Fruit fly (Drosophila melanogaster): ENCODE results near the gene RpL34a.

Gene RpL34a

dm6 chr3R:26104302-26105140 lies 45.5 kb upstream of the RpL34a start (continued):
- TF ChIP-seq CG17802 (tag; optimal IDR thresholded peaks at IDR 0.05) (no peak), ab (GFP tag; optimal IDR thresholded peaks at IDR 0.05) (no peak), CG14014 (GFP tag; IDR thresholded peaks at IDR 0.05) (peak; percentile 28; the same call in 1 of the 2 replicates), Sox102F (GFP tag; optimal IDR thresholded peaks at IDR 0.05) (peak; percentile 23), CG2202 (tag; optimal IDR thresholded peaks at IDR 0.05) (peak; percentile 26), CG15696 (tag; optimal IDR thresholded peaks at IDR 0.05) (peak; percentile 37), D19A (tag; optimal IDR thresholded peaks at IDR 0.05) (peak; percentile 82), Ets97D (GFP tag; optimal IDR thresholded peaks at IDR 0.05) (peak; percentile 4), Optix (GFP tag; IDR thresholded peaks at IDR 0.05) (no peak), CG12071 (GFP tag; optimal IDR thresholded peaks at IDR 0.05) (no peak), phol (tag; optimal IDR thresholded peaks at IDR 0.05) (peak; percentile 0), da (GFP tag; optimal IDR thresholded peaks at IDR 0.05) (no peak), HLHmδ (GFP tag; optimal IDR thresholded peaks at IDR 0.05) (no peak), ro (GFP tag; IDR thresholded peaks at IDR 0.05) (no peak), cwo (GFP tag; optimal IDR thresholded peaks at IDR 0.05) (no peak), Sox100B (GFP tag; optimal IDR thresholded peaks at IDR 0.05) (peak; percentile 19), C15 (GFP tag; IDR thresholded peaks at IDR 0.05) (no peak), cg (GFP tag; optimal IDR thresholded peaks at IDR 0.05) (peak; percentile 34), sob (GFP tag; IDR thresholded peaks at IDR 0.05) (no peak), aop (GFP tag; IDR thresholded peaks at IDR 0.05) (no peak), CG31388 (GFP tag; optimal IDR thresholded peaks at IDR 0.05) (peak; percentile 7), inv (GFP tag; IDR thresholded peaks at IDR 0.05; ENCODE audit: partially characterized antibody) (no peak), CG15601 (tag; optimal IDR thresholded peaks at IDR 0.05) (no peak), al (GFP tag; IDR thresholded peaks at IDR 0.05) (0 out of 2 replicates have a peak, but pooled peaks have one; percentile 23), CG16813 (GFP tag; IDR thresholded peaks at IDR 0.05; ENCODE audit: partially characterized antibody) (no peak), HLH4C (GFP tag; IDR thresholded peaks at IDR 0.05; ENCODE audit: partially characterized antibody) (no peak), Bteb2 (GFP tag; optimal IDR thresholded peaks at IDR 0.05) (peak; percentile 48), Scr (GFP tag; IDR thresholded peaks at IDR 0.05; ENCODE audit: partially characterized antibody) (no peak), cad (GFP tag; optimal IDR thresholded peaks at IDR 0.05) (no peak), pros (GFP tag; optimal IDR thresholded peaks at IDR 0.05) (no peak), CG9727 (GFP tag; optimal IDR thresholded peaks at IDR 0.05) (peak; percentile 40), cato (GFP tag; optimal IDR thresholded peaks at IDR 0.05; ENCODE audit: borderline replicate concordance) (no peak), maf-S (GFP tag; optimal IDR thresholded peaks at IDR 0.05) (no peak), dmrt99B (tag; optimal IDR thresholded peaks at IDR 0.05) (peak; percentile 26), chinmo (GFP tag; IDR thresholded peaks at IDR 0.05; ENCODE audit: partially characterized antibody) (0 out of 4 replicates have a peak, but pooled peaks have one; percentile 30), CG18011 (GFP tag; optimal IDR thresholded peaks at IDR 0.05) (no peak), CoRest (tag; optimal IDR thresholded peaks at IDR 0.05) (peak; percentile 39), Atf6 (GFP tag; IDR thresholded peaks at IDR 0.05) (peak; percentile 43), CG18619 (GFP tag; optimal IDR thresholded peaks at IDR 0.05) (peak; percentile 60), CG17359 (tag; optimal IDR thresholded peaks at IDR 0.05) (peak; percentile 4), MTF-1 (GFP tag; optimal IDR thresholded peaks at IDR 0.05; ENCODE audit: borderline replicate concordance) (no peak), Fer3 (tag; optimal IDR thresholded peaks at IDR 0.05) (no peak), Dek (tag; optimal IDR thresholded peaks at IDR 0.05) (peak; percentile 56), CG6654 (GFP tag; optimal IDR thresholded peaks at IDR 0.05) (no peak), CG8290 (GFP tag; optimal IDR thresholded peaks at IDR 0.05) (no peak), CG8290 (tag; optimal IDR thresholded peaks at IDR 0.05) (peak in 1 of 2 experiments; percentile 34), sd (tag; optimal IDR thresholded peaks at IDR 0.05) (peak; percentile 44), schlank (tag; optimal IDR thresholded peaks at IDR 0.05) (no peak)
